Fruit fly (Drosophila melanogaster): ENCODE data around the gene Mec2.

Mec2 gene

dm6 chrX:19155922-19156437 lies 31.9 kb upstream of the Mec2 start:
- TF ChIP-seq Sin3A (optimal IDR thresholded peaks at IDR 0.05) = no peak
- no peak for TF ChIP-seq ttk (optimal IDR thresholded peaks at IDR 0.05)
- no peak for TF ChIP-seq psq (optimal IDR thresholded peaks at IDR 0.05)
- no peak for TF ChIP-seq Myc (optimal IDR thresholded peaks at IDR 0.05)

- TF ChIP-seq Sin3A (optimal IDR thresholded peaks at IDR 0.05) = no peak
- TF ChIP-seq psq (optimal IDR thresholded peaks at IDR 0.05) = no peak
- TF ChIP-seq insv (optimal IDR thresholded peaks at IDR 0.05) = no peak
These were observed 30.4 kb upstream of the Mec2 start for dm6 chrX:19157471-19157870.

- no peak for TF ChIP-seq insv (optimal IDR thresholded peaks at IDR 0.05)
- TF ChIP-seq h (optimal IDR thresholded peaks at IDR 0.05) = no peak
- no peak for TF ChIP-seq ttk (optimal IDR thresholded peaks at IDR 0.05)
- TF ChIP-seq psq (optimal IDR thresholded peaks at IDR 0.05) = no peak
- TF ChIP-seq Myc (optimal IDR thresholded peaks at IDR 0.05) = no peak
- no peak for TF ChIP-seq Sin3A (optimal IDR thresholded peaks at IDR 0.05)
These were observed 29.1 kb upstream of the Mec2 start for dm6 chrX:19158519-19159289.

dm6 chrX:19159942-19160341 lies 27.9 kb upstream of the Mec2 start:
- no peak for TF ChIP-seq ttk (optimal IDR thresholded peaks at IDR 0.05)
- no peak for TF ChIP-seq Sin3A (optimal IDR thresholded peaks at IDR 0.05)
- no peak for TF ChIP-seq h (optimal IDR thresholded peaks at IDR 0.05)
- TF ChIP-seq Myc (optimal IDR thresholded peaks at IDR 0.05) = no peak
- no peak for TF ChIP-seq insv (optimal IDR thresholded peaks at IDR 0.05)
- TF ChIP-seq psq (optimal IDR thresholded peaks at IDR 0.05) = no peak

- TF ChIP-seq h (optimal IDR thresholded peaks at IDR 0.05) (no peak), Sin3A (optimal IDR thresholded peaks at IDR 0.05) (no peak), insv (optimal IDR thresholded peaks at IDR 0.05) (no peak), Myc (optimal IDR thresholded peaks at IDR 0.05) (no peak), psq (optimal IDR thresholded peaks at IDR 0.05) (no peak), ttk (optimal IDR thresholded peaks at IDR 0.05) (no peak)
These were observed 27.0 kb upstream of the Mec2 start for dm6 chrX:19160635-19161407.

- TF ChIP-seq Sin3A (optimal IDR thresholded peaks at IDR 0.05) = no peak
- no peak for TF ChIP-seq insv (optimal IDR thresholded peaks at IDR 0.05)
- TF ChIP-seq ttk (optimal IDR thresholded peaks at IDR 0.05) = no peak
- no peak for TF ChIP-seq Myc (optimal IDR thresholded peaks at IDR 0.05)
- TF ChIP-seq h (optimal IDR thresholded peaks at IDR 0.05) = no peak
- TF ChIP-seq psq (optimal IDR thresholded peaks at IDR 0.05) = no peak
These were observed 25.5 kb upstream of the Mec2 start for dm6 chrX:19162249-19162914.

dm6 chrX:19163446-19163845 lies 24.4 kb upstream of the Mec2 start:
- TF ChIP-seq insv (optimal IDR thresholded peaks at IDR 0.05) (no peak), ttk (optimal IDR thresholded peaks at IDR 0.05) (no peak), Myc (optimal IDR thresholded peaks at IDR 0.05) (no peak), h (optimal IDR thresholded peaks at IDR 0.05) (no peak), Sin3A (optimal IDR thresholded peaks at IDR 0.05) (no peak), psq (optimal IDR thresholded peaks at IDR 0.05) (no peak)

dm6 chrX:19164726-19165125 lies 23.1 kb upstream of the Mec2 start:
- TF ChIP-seq ttk (optimal IDR thresholded peaks at IDR 0.05) (no peak), Myc (optimal IDR thresholded peaks at IDR 0.05) (no peak), Sin3A (optimal IDR thresholded peaks at IDR 0.05) (no peak), h (optimal IDR thresholded peaks at IDR 0.05) (no peak), insv (optimal IDR thresholded peaks at IDR 0.05) (no peak), psq (optimal IDR thresholded peaks at IDR 0.05) (no peak)

- no peak for TF ChIP-seq Sin3A (optimal IDR thresholded peaks at IDR 0.05)
- TF ChIP-seq h (optimal IDR thresholded peaks at IDR 0.05) = no peak
- no peak for TF ChIP-seq ttk (optimal IDR thresholded peaks at IDR 0.05)
- no peak for TF ChIP-seq Myc (optimal IDR thresholded peaks at IDR 0.05)
- no peak for TF ChIP-seq psq (optimal IDR thresholded peaks at IDR 0.05)
- no peak for TF ChIP-seq insv (optimal IDR thresholded peaks at IDR 0.05)
These were observed 22.5 kb upstream of the Mec2 start for dm6 chrX:19165144-19166011.

- no peak for TF ChIP-seq Sin3A (optimal IDR thresholded peaks at IDR 0.05)
- no peak for TF ChIP-seq psq (optimal IDR thresholded peaks at IDR 0.05)
- TF ChIP-seq insv (optimal IDR thresholded peaks at IDR 0.05) = no peak
- TF ChIP-seq ttk (optimal IDR thresholded peaks at IDR 0.05) = no peak
- TF ChIP-seq h (optimal IDR thresholded peaks at IDR 0.05) = no peak
- no peak for TF ChIP-seq Myc (optimal IDR thresholded peaks at IDR 0.05)
These were observed 21.5 kb upstream of the Mec2 start for dm6 chrX:19166152-19166935.
